Fruit fly (Drosophila melanogaster) whole organism, embryonic: ENCODE measurements around the gene CG42534.
A peak's percentile ranks its signal among the peaks of the same experiment; 100 is the strongest.

ENCODE experiments used
- CG10565 ChIP-seq: fragments of 200-800 bp; sonication (Bioruptor generic); optimal IDR thresholded peaks from 3 replicates; lab custom pipeline; 2016; ENCODE audit warnings: missing biosample characterization, mild to moderate bottlenecking, missing genetic modification characterization
- CG10654 ChIP-seq: fragments of 200-800 bp; sonication (Bioruptor generic); optimal IDR thresholded peaks from 2 replicates; lab custom pipeline; 2016; ENCODE audit warnings: missing biosample characterization, missing genetic modification characterization
- CG11695 ChIP-seq: fragments of 200-800 bp; sonication (Bioruptor generic); IDR thresholded peaks from 3 replicates; pipeline ENCODE4 v1.3.6; 2022; ENCODE audit warnings: missing biosample characterization, missing genetic modification characterization
- CG12942 ChIP-seq: fragments of 200-800 bp; sonication (Bioruptor generic); optimal IDR thresholded peaks from 3 replicates; lab custom pipeline; 2016; ENCODE audit warnings: missing biosample characterization, missing genetic modification characterization
- CG14014 ChIP-seq: fragments of 200-800 bp; sonication (Bioruptor generic); IDR thresholded peaks from 2 replicates; pipeline ENCODE4 v1.3.6; 2022; ENCODE audit warnings: missing biosample characterization, missing genetic modification characterization
- CG14965 ChIP-seq: fragments of 200-800 bp; sonication (Bioruptor generic); optimal IDR thresholded peaks from 2 replicates; lab custom pipeline; 2016; ENCODE audit warnings: missing biosample characterization, missing genetic modification characterization, borderline replicate concordance
- CG1602 ChIP-seq: fragments of 200-800 bp; sonication (Bioruptor generic); optimal IDR thresholded peaks from 3 replicates; lab custom pipeline; 2016; ENCODE audit warnings: missing biosample characterization, missing genetic modification characterization
- CG16779 ChIP-seq: fragments of 200-800 bp; sonication (Bioruptor generic); IDR thresholded peaks from 2 replicates; pipeline ENCODE4 v1.3.6; 2022; ENCODE audit warnings: missing biosample characterization, missing genetic modification characterization
- CG17361 ChIP-seq: fragments of 200-800 bp; sonication (Bioruptor generic); IDR thresholded peaks from 3 replicates; pipeline ENCODE4 v1.3.6; 2022; ENCODE audit warnings: missing biosample characterization, missing genetic modification characterization
- CG1792 ChIP-seq: fragments of 200-800 bp; sonication (Bioruptor generic); optimal IDR thresholded peaks from 2 replicates; lab custom pipeline; 2016; ENCODE audit warnings: missing biosample characterization, missing genetic modification characterization
- CG18619 ChIP-seq: fragments of 200-800 bp; sonication (Bioruptor generic); optimal IDR thresholded peaks from 3 replicates; lab custom pipeline; 2017; ENCODE audit warnings: missing biosample characterization, mild to moderate bottlenecking, missing genetic modification characterization
- CG32772 ChIP-seq: fragments of 200-800 bp; sonication (Bioruptor generic); IDR thresholded peaks from 2 replicates; pipeline ENCODE4 v1.3.6; 2022; ENCODE audit warnings: missing biosample characterization, missing genetic modification characterization
- CG33557 ChIP-seq: fragments of 200-800 bp; sonication (Bioruptor generic); optimal IDR thresholded peaks from 2 replicates; lab custom pipeline; 2019; ENCODE audit warnings: missing biosample characterization, mild to moderate bottlenecking, missing genetic modification characterization, moderate library complexity
- CG3838 ChIP-seq: fragments of 200-800 bp; sonication (Bioruptor generic); optimal IDR thresholded peaks from 3 replicates; lab custom pipeline; 2016; ENCODE audit warnings: missing biosample characterization, missing genetic modification characterization
- CG4282 ChIP-seq: fragments of 200-800 bp; sonication (Bioruptor generic); optimal IDR thresholded peaks from 2 replicates; lab custom pipeline; 2016; ENCODE audit warnings: missing biosample characterization, missing genetic modification characterization
- CG8290 ChIP-seq, 3 experiments: fragments of 200-800 bp; sonication (Bioruptor generic); optimal IDR thresholded peaks; 2 replicates each; lab custom pipeline; 2016 to 2019; ENCODE audit warnings: missing biosample characterization in 3 of 3, missing genetic modification characterization in 3 of 3, mild to moderate bottlenecking in 2 of 3, moderate library complexity in 1 of 3
- Camta ChIP-seq: fragments of 200-800 bp; sonication (Bioruptor generic); optimal IDR thresholded peaks from 2 replicates; lab custom pipeline; 2016; ENCODE audit warnings: missing biosample characterization, missing genetic modification characterization
- CkIIα-i1 ChIP-seq: fragments of 200-800 bp; sonication (Bioruptor generic); IDR thresholded peaks from 2 replicates; pipeline ENCODE4 v1.3.6; 2022; ENCODE audit warnings: missing biosample characterization, missing genetic modification characterization
- Dp ChIP-seq: fragments of 200-800 bp; sonication (Bioruptor generic); optimal IDR thresholded peaks from 2 replicates; lab custom pipeline; 2018; ENCODE audit warnings: missing biosample characterization, mild to moderate bottlenecking, missing genetic modification characterization, moderate library complexity
- ERR ChIP-seq: fragments of 200-800 bp; sonication (Bioruptor generic); optimal IDR thresholded peaks from 2 replicates; lab custom pipeline; 2016; ENCODE audit warnings: missing biosample characterization, missing genetic modification characterization
- Ets65A ChIP-seq: fragments of 200-800 bp; sonication (Bioruptor generic); peaks from one replicate; lab custom pipeline; 2016; ENCODE audit warnings: missing biosample characterization, missing genetic modification characterization
- Fer1 ChIP-seq: fragments of 200-800 bp; sonication (Bioruptor generic); optimal IDR thresholded peaks from 2 replicates; lab custom pipeline; 2017; ENCODE audit warnings: missing biosample characterization, mild to moderate bottlenecking, missing genetic modification characterization
- H2.0 ChIP-seq: fragments of 200-800 bp; sonication (Bioruptor generic); IDR thresholded peaks from 2 replicates; pipeline ENCODE4 v1.3.6; 2022; ENCODE audit warnings: missing biosample characterization, missing genetic modification characterization
- Lim3 ChIP-seq: fragments of 200-800 bp; sonication (Bioruptor generic); IDR thresholded peaks from 2 replicates; pipeline ENCODE4 v1.3.6; 2022; ENCODE audit warnings: missing biosample characterization, missing genetic modification characterization
- NC2α ChIP-seq: fragments of 200-800 bp; sonication (Bioruptor generic); optimal IDR thresholded peaks from 2 replicates; lab custom pipeline; 2016; ENCODE audit warnings: missing biosample characterization, missing genetic modification characterization
- NFAT ChIP-seq: fragments of 200-800 bp; sonication (Bioruptor generic); IDR thresholded peaks from 2 replicates; pipeline ENCODE4 v1.3.6; 2022; ENCODE audit warnings: missing biosample characterization, missing genetic modification characterization
- Optix ChIP-seq: fragments of 200-800 bp; sonication (Bioruptor generic); IDR thresholded peaks from 3 replicates; pipeline ENCODE4 v1.3.6; 2022; ENCODE audit warnings: missing biosample characterization, missing genetic modification characterization
- Poxn ChIP-seq: fragments of 200-800 bp; sonication (Bioruptor generic); IDR thresholded peaks from 2 replicates; pipeline ENCODE4 v1.3.6; 2022; ENCODE audit warnings: missing biosample characterization, missing genetic modification characterization
- Ravus ChIP-seq: fragments of 200-800 bp; sonication (Bioruptor generic); IDR thresholded peaks from 2 replicates; pipeline ENCODE4 v1.3.6; 2022; ENCODE audit warnings: missing biosample characterization, missing genetic modification characterization
- Taf1 ChIP-seq: fragments of 200-800 bp; sonication (Bioruptor generic); IDR thresholded peaks from 2 replicates; pipeline ENCODE4 v1.3.6; 2022; ENCODE audit warnings: missing biosample characterization, missing genetic modification characterization
- YL-1 ChIP-seq: fragments of 200-800 bp; sonication (Bioruptor generic); optimal IDR thresholded peaks from 3 replicates; lab custom pipeline; 2017; ENCODE audit warnings: missing biosample characterization, mild to moderate bottlenecking, missing genetic modification characterization
- ap ChIP-seq: fragments of 200-800 bp; sonication (Bioruptor generic); IDR thresholded peaks from 2 replicates; pipeline ENCODE4 v1.3.6; 2022; ENCODE audit warnings: missing biosample characterization, missing genetic modification characterization
- bab2 ChIP-seq: fragments of 200-800 bp; sonication (Bioruptor generic); optimal IDR thresholded peaks from 2 replicates; lab custom pipeline; 2016; ENCODE audit warnings: missing biosample characterization, missing genetic modification characterization
- bbx ChIP-seq: fragments of 200-800 bp; sonication (Bioruptor generic); IDR thresholded peaks from 2 replicates; pipeline ENCODE4 v1.3.6; 2022; ENCODE audit warnings: missing biosample characterization, missing genetic modification characterization; ENCODE audit not compliant: partially characterized antibody
- dati ChIP-seq: fragments of 200-800 bp; sonication (Bioruptor generic); IDR thresholded peaks from 2 replicates; pipeline ENCODE4 v1.3.6; 2022; ENCODE audit warnings: missing biosample characterization, missing genetic modification characterization
- fd102C ChIP-seq: fragments of 200-800 bp; sonication (Bioruptor generic); optimal IDR thresholded peaks from 2 replicates; lab custom pipeline; 2018; ENCODE audit warnings: missing biosample characterization, mild to moderate bottlenecking, missing genetic modification characterization, moderate library complexity
- fd3F ChIP-seq: fragments of 200-800 bp; sonication (Bioruptor generic); optimal IDR thresholded peaks from 2 replicates; lab custom pipeline; 2018; ENCODE audit warnings: missing biosample characterization, mild to moderate bottlenecking, missing genetic modification characterization, moderate library complexity
- fd64A ChIP-seq: fragments of 200-800 bp; sonication (Bioruptor generic); optimal IDR thresholded peaks from 3 replicates; lab custom pipeline; 2018; ENCODE audit warnings: missing biosample characterization, mild to moderate bottlenecking, missing genetic modification characterization
- gcm2 ChIP-seq: fragments of 200-800 bp; sonication (Bioruptor generic); optimal IDR thresholded peaks from 2 replicates; lab custom pipeline; 2016; ENCODE audit warnings: missing biosample characterization, missing genetic modification characterization
- gfzf ChIP-seq: fragments of 200-800 bp; sonication (Bioruptor generic); optimal IDR thresholded peaks from 2 replicates; lab custom pipeline; 2016; ENCODE audit warnings: missing biosample characterization, mild to moderate bottlenecking, missing genetic modification characterization, moderate library complexity
- ham ChIP-seq: fragments of 200-800 bp; sonication (Bioruptor generic); IDR thresholded peaks from 2 replicates; pipeline ENCODE4 v1.3.6; 2022; ENCODE audit warnings: missing biosample characterization, missing genetic modification characterization
- jumu ChIP-seq: fragments of 200-800 bp; sonication (Bioruptor generic); optimal IDR thresholded peaks from 3 replicates; lab custom pipeline; 2016; ENCODE audit warnings: missing biosample characterization, missing genetic modification characterization
- pan ChIP-seq, 4 experiments: fragments of >200 bp in 3 of 4; fragments of 200-800 bp in 1 of 4; sonication (Bioruptor generic) in 1 of 4; optimal IDR thresholded peaks in 3 of 4; IDR thresholded peaks in 1 of 4; 2 replicates each; pipeline versions ENCODE4 v1.3.6 to Lab custom; 2017 to 2022; ENCODE audit warnings: missing biosample characterization in 2 of 4, missing genetic modification characterization in 2 of 4, mixed read lengths in 1 of 4
- row ChIP-seq: fragments of 200-800 bp; sonication (Bioruptor generic); IDR thresholded peaks from 3 replicates; pipeline ENCODE4 v1.3.6; 2022; ENCODE audit warnings: missing biosample characterization, missing genetic modification characterization
- sima ChIP-seq: fragments of 200-800 bp; sonication (Bioruptor generic); optimal IDR thresholded peaks from 2 replicates; lab custom pipeline; 2016; ENCODE audit warnings: missing biosample characterization, missing genetic modification characterization
- sug ChIP-seq: fragments of 200-800 bp; optimal IDR thresholded peaks from 2 replicates; lab custom pipeline; 2019; ENCODE audit warnings: missing biosample characterization, mild to moderate bottlenecking, missing genetic modification characterization, moderate library complexity
- tap ChIP-seq: fragments of 200-800 bp; optimal IDR thresholded peaks from 3 replicates; lab custom pipeline; 2019; ENCODE audit warnings: missing biosample characterization, mild to moderate bottlenecking, missing genetic modification characterization, moderate library complexity
- trh ChIP-seq: fragments of 200-800 bp; sonication (Bioruptor generic); optimal IDR thresholded peaks from 2 replicates; lab custom pipeline; 2016; ENCODE audit warnings: missing biosample characterization, missing genetic modification characterization
- tup ChIP-seq: fragments of 200-800 bp; sonication (Bioruptor generic); optimal IDR thresholded peaks from 2 replicates; lab custom pipeline; 2016; ENCODE audit warnings: missing biosample characterization, mild to moderate bottlenecking, missing genetic modification characterization, moderate library complexity
- zfh2 ChIP-seq: fragments of 200-800 bp; sonication (Bioruptor generic); optimal IDR thresholded peaks from 2 replicates; lab custom pipeline; 2016; ENCODE audit warnings: missing biosample characterization, missing genetic modification characterization

Gene CG42534

DNA sequence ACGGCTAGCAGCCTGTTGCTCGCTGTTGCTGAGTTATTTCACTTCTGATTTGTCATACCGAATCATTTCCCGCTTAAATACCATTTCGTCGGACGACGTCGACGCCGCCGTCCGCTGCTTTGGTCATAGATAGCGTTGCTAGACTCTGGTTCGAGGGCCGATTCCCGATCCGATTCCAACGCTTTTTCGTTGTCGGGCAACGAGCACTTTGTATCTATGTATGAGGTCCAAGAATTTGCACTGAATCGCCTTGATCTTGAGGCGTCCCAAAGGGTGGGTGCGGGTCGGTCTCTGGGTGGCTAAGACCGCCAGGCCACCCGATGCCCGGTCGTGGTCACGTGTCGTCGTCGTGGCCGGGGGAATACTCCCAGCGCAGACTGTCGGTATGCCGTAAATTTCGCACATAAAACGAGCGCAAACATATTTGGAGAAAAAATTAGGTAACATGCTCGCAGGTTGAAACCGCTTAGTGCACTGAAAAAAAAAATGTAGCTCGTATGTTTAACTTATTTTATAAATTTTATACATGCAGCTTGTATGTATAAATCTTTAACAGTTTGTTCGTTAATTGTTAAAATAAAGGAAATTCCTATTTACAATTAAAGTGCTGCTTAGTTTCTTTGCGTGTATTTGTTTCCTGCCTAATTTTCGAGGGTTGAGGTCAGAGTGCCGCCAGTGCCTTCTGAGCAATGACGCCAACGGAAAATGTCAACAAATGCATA, 48.1 kb upstream of the CG42534 start, which contains the start of gene CG3348 (continued):
- TF ChIP-seq pan (optimal IDR thresholded peaks at IDR 0.05; lab: Kevin White, UChicago): no peak
- TF ChIP-seq pan (GFP tag; optimal IDR thresholded peaks at IDR 0.05 in 1 of 2, IDR thresholded peaks at IDR 0.05 in 1 of 2): peak in 1 of 2 experiments; percentile 74
- peak; percentile 40; the same call in 1 of the 2 replicates for TF ChIP-seq ham
- TF ChIP-seq Ravus (GFP tag; lab: Robert Waterston, UW): peak; percentile 50
- TF ChIP-seq CkIIα-i1 (GFP tag; lab: Robert Waterston, UW): no peak
- TF ChIP-seq bab2 (GFP tag; lab: Kevin White, UChicago): peak; percentile 74
- peak; percentile 71 for TF ChIP-seq CG18619 (GFP tag; lab: Kevin White, UChicago)
- peak; percentile 20 for TF ChIP-seq tup (GFP tag; lab: Kevin White, UChicago)
- TF ChIP-seq zfh2 (GFP tag; lab: Kevin White, UChicago): peak; percentile 88
- peak; percentile 69 for TF ChIP-seq NFAT
- TF ChIP-seq CG32772 (GFP tag; lab: Robert Waterston, UW): no peak
- TF ChIP-seq Fer1: peak; percentile 84
- TF ChIP-seq CG1602 (GFP tag; lab: Kevin White, UChicago): peak; percentile 31
- peak; percentile 51 for TF ChIP-seq fd3F (GFP tag; lab: Kevin White, UChicago)
- no peak for TF ChIP-seq gfzf (GFP tag; lab: Kevin White, UChicago)
- no peak for TF ChIP-seq NC2α (GFP tag; lab: Kevin White, UChicago)
- peak; percentile 34; the same call in 1 of the 2 replicates for TF ChIP-seq dati
- no peak for TF ChIP-seq CG3838
- TF ChIP-seq gcm2 (GFP tag; lab: Kevin White, UChicago): no peak
- no peak for TF ChIP-seq fd102C (GFP tag; lab: Kevin White, UChicago)
- peak; percentile 39 for TF ChIP-seq CG10654 (GFP tag; lab: Kevin White, UChicago)
- TF ChIP-seq bbx (GFP tag; lab: Robert Waterston, UW): no peak
- peak; percentile 74 for TF ChIP-seq row
- peak; percentile 48 for TF ChIP-seq tap (tag; lab: Kevin White, UChicago)
- TF ChIP-seq sima (GFP tag; lab: Kevin White, UChicago): no peak
- peak; percentile 67 for TF ChIP-seq CG1792 (GFP tag; lab: Kevin White, UChicago)
- peak; percentile 35 for TF ChIP-seq Camta (GFP tag; lab: Kevin White, UChicago)
- 0 out of 3 replicates have a peak, but pooled peaks have one; percentile 36 for TF ChIP-seq Optix (GFP tag; lab: Robert Waterston, UW)
- TF ChIP-seq CG14965: peak; percentile 16
- peak; percentile 61 for TF ChIP-seq CG17361 (GFP tag; lab: Robert Waterston, UW)
- TF ChIP-seq sug (tag; lab: Kevin White, UChicago): peak; percentile 11
- TF ChIP-seq trh: no peak
- no peak for TF ChIP-seq Lim3 (GFP tag; lab: Robert Waterston, UW)
- TF ChIP-seq fd64A (GFP tag; lab: Kevin White, UChicago): no peak
- peak; percentile 42 for TF ChIP-seq ERR (GFP tag; lab: Kevin White, UChicago)
- no peak for TF ChIP-seq CG4282
- no peak for TF ChIP-seq CG8290 (GFP tag; optimal IDR thresholded peaks at IDR 0.05; lab: Kevin White, UChicago)
- TF ChIP-seq CG8290 (tag; optimal IDR thresholded peaks at IDR 0.05; lab: Kevin White, UChicago): no peak
- peak; percentile 36 for TF ChIP-seq CG12942 (GFP tag; lab: Kevin White, UChicago)
- TF ChIP-seq CG14014: peak; percentile 72
- TF ChIP-seq ap: no peak
- peak; percentile 78 for TF ChIP-seq Taf1 (GFP tag; lab: Robert Waterston, UW)
- peak; percentile 63 for TF ChIP-seq Ets65A (GFP tag; lab: Kevin White, UChicago)
- no peak for TF ChIP-seq CG10565 (GFP tag; lab: Kevin White, UChicago)
- peak; percentile 8 for TF ChIP-seq jumu (GFP tag; lab: Kevin White, UChicago)
- no peak for TF ChIP-seq YL-1 (GFP tag; lab: Kevin White, UChicago)
- TF ChIP-seq CG16779: 0 out of 2 replicates have a peak, but pooled peaks have one; percentile 48
- TF ChIP-seq Poxn (GFP tag; lab: Robert Waterston, UW): peak; percentile 65
- peak; percentile 74; the same call in 2 of the 3 replicates for TF ChIP-seq CG11695 (GFP tag; lab: Robert Waterston, UW)
- no peak for TF ChIP-seq Dp (GFP tag; lab: Kevin White, UChicago)
- TF ChIP-seq H2.0 (GFP tag; lab: Robert Waterston, UW): peak; percentile 67
- TF ChIP-seq CG33557: no peak
